Worm (Caenorhabditis elegans) whole organism, early embryonic: Measurements from ENCODE around the gene pis-1.

Experiments
- aly-1 ChIP-seq: sonication (generic microtip); optimal IDR thresholded peaks from 2 replicates; lab custom pipeline; 2016; ENCODE audit warnings: missing genetic modification characterization, missing compliant biosample characterization
- ama-1 ChIP-seq: fragments of 150-350 bp; optimal IDR thresholded peaks from 2 replicates; lab custom pipeline; 2014
- flt-1 ChIP-seq: fragments of 200-800 bp; sonication (Bioruptor generic); IDR thresholded peaks from 2 replicates; pipeline ENCODE4 v1.3.6; 2022; ENCODE audit warnings: missing genetic modification characterization, missing compliant biosample characterization
- hmg-4 ChIP-seq: fragments of 200-800 bp; sonication (Bioruptor generic); optimal IDR thresholded peaks from 2 replicates; lab custom pipeline; 2018; ENCODE audit warnings: mild to moderate bottlenecking, missing genetic modification characterization, missing compliant biosample characterization
- sea-1 ChIP-seq: fragments of 200-800 bp; sonication (Bioruptor generic); conservative IDR thresholded peaks from 2 replicates; pipeline ENCODE4 v1.3.6; 2022; ENCODE audit warnings: missing genetic modification characterization, missing compliant biosample characterization
- tbx-11 ChIP-seq: fragments of 200-800 bp; sonication (Bioruptor generic); IDR thresholded peaks from 2 replicates; pipeline ENCODE4 v1.3.6; 2022; ENCODE audit warnings: missing genetic modification characterization, missing compliant biosample characterization
- tbx-37 ChIP-seq: fragments of 200-800 bp; sonication (Bioruptor generic); conservative IDR thresholded peaks from 2 replicates; pipeline ENCODE4 v1.3.6; 2022; ENCODE audit warnings: missing genetic modification reagents, missing genetic modification characterization, missing compliant biosample characterization

- no peak for TF ChIP-seq aly-1 (tag; lab: Kevin White, UChicago)
- no peak for TF ChIP-seq tbx-37
- no peak for TF ChIP-seq hmg-4 (GFP tag; lab: Kevin White, UChicago)
- TF ChIP-seq flt-1 (GFP tag; lab: Robert Waterston, UW): no peak
- no peak for TF ChIP-seq ama-1
- TF ChIP-seq sea-1 (GFP tag; lab: Robert Waterston, UW): no peak
- TF ChIP-seq tbx-11 (GFP tag; lab: Robert Waterston, UW): no peak
These were observed 2.7 kb upstream of the pis-1 start, which contains the start of gene fat-4 for ce11 chrIV:9799129-9799528.
